Worm (Caenorhabditis elegans) whole organism, young adult: ENCODE data around the gene B0454.6.
A peak's percentile ranks its signal among the peaks of the same experiment; 100 is the strongest.

Experiments used
- F10E7.11 ChIP-seq: sonication (generic microtip); optimal IDR thresholded peaks from 2 replicates; lab custom pipeline; 2017; ENCODE audit warnings: mild to moderate bottlenecking, missing genetic modification characterization, moderate library complexity, missing compliant biosample characterization
- F22D6.2 ChIP-seq: sonication (generic microtip); optimal IDR thresholded peaks from 2 replicates; lab custom pipeline; 2016; ENCODE audit warnings: mild to moderate bottlenecking, missing genetic modification characterization, missing compliant biosample characterization
- F23B12.7 ChIP-seq: sonication (generic microtip); optimal IDR thresholded peaks from 2 replicates; lab custom pipeline; 2017; ENCODE audit warnings: missing genetic modification characterization, mild to moderate bottlenecking, missing compliant biosample characterization, antibody characterized with exemption, moderate library complexity; ENCODE audit not compliant: insufficient read depth
- F33H1.4 ChIP-seq: fragments of 200-800 bp; sonication (Bioruptor generic); IDR thresholded peaks from 2 replicates; pipeline ENCODE4 v1.3.6; 2022; ENCODE audit warnings: missing genetic modification reagents, missing genetic modification characterization, missing compliant biosample characterization
- F39B2.1 ChIP-seq: fragments of 200-800 bp; sonication (Bioruptor generic); IDR thresholded peaks from 2 replicates; pipeline ENCODE4 v1.3.6; 2022; ENCODE audit warnings: missing genetic modification reagents, missing genetic modification characterization, missing compliant biosample characterization
- F49E8.2 ChIP-seq: sonication (generic microtip); optimal IDR thresholded peaks from 3 replicates; lab custom pipeline; 2017; ENCODE audit warnings: missing genetic modification characterization, mild to moderate bottlenecking, missing compliant biosample characterization, antibody characterized with exemption, moderate library complexity; ENCODE audit not compliant: insufficient read depth
- K11D2.4 ChIP-seq: fragments of 200-800 bp; sonication (Bioruptor generic); IDR thresholded peaks from 2 replicates; pipeline ENCODE4 v1.3.6; 2022; ENCODE audit warnings: missing genetic modification reagents, missing genetic modification characterization, missing compliant biosample characterization
- K12H6.12 ChIP-seq: fragments of 200-800 bp; sonication (Bioruptor generic); optimal IDR thresholded peaks from 2 replicates; lab custom pipeline; 2018; ENCODE audit warnings: mild to moderate bottlenecking, missing genetic modification characterization, missing compliant biosample characterization
- T26A5.8 ChIP-seq: sonication (generic microtip); optimal IDR thresholded peaks from 2 replicates; lab custom pipeline; 2016; ENCODE audit warnings: missing genetic modification characterization, missing compliant biosample characterization
- Y53F4B.3 ChIP-seq: fragments of 200-800 bp; sonication (Bioruptor generic); IDR thresholded peaks from 2 replicates; pipeline ENCODE4 v1.3.6; 2022; ENCODE audit warnings: missing genetic modification reagents, missing genetic modification characterization, missing compliant biosample characterization
- Y53G8AR.9 ChIP-seq: fragments of 200-800 bp; sonication (Bioruptor generic); conservative IDR thresholded peaks from 2 replicates; pipeline ENCODE4 v1.3.6; 2022; ENCODE audit warnings: missing genetic modification reagents, missing genetic modification characterization, missing compliant biosample characterization
- Y67H2A.10 ChIP-seq: fragments of 200-800 bp; sonication (Bioruptor generic); conservative IDR thresholded peaks from 2 replicates; pipeline ENCODE4 v1.3.6; 2022; ENCODE audit warnings: missing genetic modification reagents, missing genetic modification characterization, missing compliant biosample characterization
- Y95B8A.8 ChIP-seq: fragments of 200-800 bp; sonication (Bioruptor generic); IDR thresholded peaks from 2 replicates; pipeline ENCODE4 v1.3.6; 2022; ENCODE audit warnings: missing genetic modification reagents, missing genetic modification characterization, missing compliant biosample characterization
- ama-1 ChIP-seq, 3 experiments: fragments of 150-350 bp in 1 of 3; sonication (generic microtip) in 2 of 3; optimal IDR thresholded peaks; 2 replicates each; lab custom pipeline; 2014 to 2018; ENCODE audit warnings: missing biosample characterization in 2 of 3, missing genetic modification characterization in 2 of 3, missing genetic modification reagents in 2 of 3
- aptf-2 ChIP-seq: fragments of 200-800 bp; sonication (Bioruptor generic); conservative IDR thresholded peaks from 2 replicates; pipeline ENCODE4 v1.3.6; 2022; ENCODE audit warnings: missing genetic modification reagents, missing genetic modification characterization, missing compliant biosample characterization
- aptf-3 ChIP-seq: fragments of 200-800 bp; sonication (Bioruptor generic); IDR thresholded peaks from 2 replicates; pipeline ENCODE4 v1.3.6; 2022; ENCODE audit warnings: missing genetic modification characterization, missing compliant biosample characterization
- atf-7 ChIP-seq: sonication (generic microtip); optimal IDR thresholded peaks from 2 replicates; lab custom pipeline; 2017; ENCODE audit warnings: mild to moderate bottlenecking, missing genetic modification characterization, missing compliant biosample characterization
- attf-3 ChIP-seq: fragments of 200-800 bp; sonication (Bioruptor generic); conservative IDR thresholded peaks from 2 replicates; pipeline ENCODE4 v1.3.6; 2022; ENCODE audit warnings: missing genetic modification reagents, missing genetic modification characterization, missing compliant biosample characterization
- attf-5 ChIP-seq: fragments of 200-800 bp; sonication (Bioruptor generic); optimal IDR thresholded peaks from 2 replicates; lab custom pipeline; 2018; ENCODE audit warnings: mild to moderate bottlenecking, missing genetic modification characterization, missing compliant biosample characterization
- cebp-2 ChIP-seq: fragments of 200-800 bp; sonication (Bioruptor generic); IDR thresholded peaks from 2 replicates; pipeline ENCODE4 v1.3.6; 2022; ENCODE audit warnings: missing genetic modification characterization, missing compliant biosample characterization
- ceh-40 ChIP-seq: fragments of 200-800 bp; sonication (Bioruptor generic); IDR thresholded peaks from 2 replicates; pipeline ENCODE4 v1.3.6; 2022; ENCODE audit warnings: missing genetic modification characterization, missing compliant biosample characterization
- dpl-1 ChIP-seq: fragments of 150-350 bp; optimal IDR thresholded peaks from 2 replicates; lab custom pipeline; 2014; ENCODE audit warnings: missing biosample characterization, missing genetic modification reagents, missing genetic modification characterization
- egrh-3 ChIP-seq: fragments of 200-800 bp; sonication (Bioruptor generic); IDR thresholded peaks from 2 replicates; pipeline ENCODE4 v1.3.6; 2022; ENCODE audit warnings: missing genetic modification reagents, missing genetic modification characterization, missing compliant biosample characterization
- ets-4 ChIP-seq: fragments of 200-800 bp; sonication (Bioruptor generic); optimal IDR thresholded peaks from 2 replicates; lab custom pipeline; 2018; ENCODE audit warnings: mild to moderate bottlenecking, missing genetic modification characterization, missing compliant biosample characterization
- fkh-3 ChIP-seq: sonication (generic microtip); optimal IDR thresholded peaks from 2 replicates; lab custom pipeline; 2016; ENCODE audit warnings: mild to moderate bottlenecking, missing genetic modification characterization, missing compliant biosample characterization
- gei-17 ChIP-seq: fragments of 200-800 bp; sonication (Bioruptor generic); optimal IDR thresholded peaks from 2 replicates; lab custom pipeline; 2018; ENCODE audit warnings: mild to moderate bottlenecking, missing genetic modification characterization, missing compliant biosample characterization
- hlh-12 ChIP-seq: sonication (generic microtip); optimal IDR thresholded peaks from 2 replicates; lab custom pipeline; 2016; ENCODE audit warnings: missing genetic modification characterization, missing compliant biosample characterization
- hrde-1 ChIP-seq: sonication (generic microtip); optimal IDR thresholded peaks from 2 replicates; lab custom pipeline; 2016; ENCODE audit warnings: missing genetic modification characterization, mild to moderate bottlenecking, missing compliant biosample characterization, moderate library complexity, missing genotype, missing genetic modification reagents, borderline replicate concordance
- hsf-1 ChIP-seq: fragments of 200-800 bp; sonication (Bioruptor generic); IDR thresholded peaks from 2 replicates; pipeline ENCODE4 v1.3.6; 2022; ENCODE audit warnings: missing genetic modification reagents, missing genetic modification characterization, missing compliant biosample characterization
- let-526 ChIP-seq: fragments of 200-800 bp; sonication (Bioruptor generic); IDR thresholded peaks from 2 replicates; pipeline ENCODE4 v1.3.6; 2022; ENCODE audit warnings: missing genetic modification reagents, missing genetic modification characterization, missing compliant biosample characterization
- lin-54 ChIP-seq: fragments of 200-800 bp; sonication (Bioruptor generic); optimal IDR thresholded peaks from 2 replicates; lab custom pipeline; 2018; ENCODE audit warnings: mild to moderate bottlenecking, missing genetic modification characterization, missing compliant biosample characterization
- lir-1 ChIP-seq: fragments of 200-800 bp; sonication (Bioruptor generic); conservative IDR thresholded peaks from 2 replicates; pipeline ENCODE4 v1.3.6; 2022; ENCODE audit warnings: missing genetic modification reagents, missing genetic modification characterization, missing compliant biosample characterization
- mel-28 ChIP-seq: sonication (generic microtip); optimal IDR thresholded peaks from 2 replicates; lab custom pipeline; 2016; ENCODE audit warnings: borderline replicate concordance, mild to moderate bottlenecking, missing genetic modification characterization, missing compliant biosample characterization
- mes-4 ChIP-seq: sonication (generic microtip); optimal IDR thresholded peaks from 2 replicates; lab custom pipeline; 2016; ENCODE audit warnings: missing genotype, missing genetic modification characterization, missing compliant biosample characterization
- mxl-1 ChIP-seq: sonication (generic microtip); optimal IDR thresholded peaks from 2 replicates; lab custom pipeline; 2016; ENCODE audit warnings: missing genetic modification characterization, missing compliant biosample characterization
- nfyb-1 ChIP-seq: fragments of 200-800 bp; sonication (Bioruptor generic); IDR thresholded peaks from 2 replicates; pipeline ENCODE4 v1.3.6; 2022; ENCODE audit warnings: missing genetic modification reagents, missing genetic modification characterization, missing compliant biosample characterization
- nhr-179 ChIP-seq: sonication (generic microtip); optimal IDR thresholded peaks from 2 replicates; lab custom pipeline; 2016; ENCODE audit warnings: mild to moderate bottlenecking, missing genetic modification characterization, missing compliant biosample characterization
- nhr-90 ChIP-seq: sonication (generic microtip); optimal IDR thresholded peaks from 2 replicates; lab custom pipeline; 2016; ENCODE audit warnings: missing genotype, mild to moderate bottlenecking, missing genetic modification characterization, missing compliant biosample characterization
- rcor-1 ChIP-seq: fragments of 200-800 bp; sonication (Bioruptor generic); IDR thresholded peaks from 2 replicates; pipeline ENCODE4 v1.3.6; 2022; ENCODE audit warnings: missing genetic modification reagents, missing genetic modification characterization, missing compliant biosample characterization
- rec-8 ChIP-seq, 2 experiments: sonication (generic microtip); optimal IDR thresholded peaks; 2 replicates each; lab custom pipeline; 2016; ENCODE audit warnings: mild to moderate bottlenecking in 2 of 2, missing genetic modification characterization in 2 of 2, missing genetic modification reagents in 2 of 2, missing genotype in 2 of 2, missing biosample characterization in 1 of 2, missing compliant biosample characterization in 1 of 2, moderate library complexity in 1 of 2
- repo-1 ChIP-seq: sonication (generic microtip); optimal IDR thresholded peaks from 2 replicates; lab custom pipeline; 2017; ENCODE audit warnings: mild to moderate bottlenecking, missing genetic modification characterization, missing compliant biosample characterization
- sea-2 ChIP-seq: fragments of 200-800 bp; sonication (Bioruptor generic); IDR thresholded peaks from 2 replicates; pipeline ENCODE4 v1.3.6; 2022; ENCODE audit warnings: missing genetic modification characterization, missing compliant biosample characterization
- snpc-1.1 ChIP-seq: sonication (generic microtip); optimal IDR thresholded peaks from 2 replicates; lab custom pipeline; 2017; ENCODE audit warnings: missing genetic modification characterization, mild to moderate bottlenecking, missing compliant biosample characterization, antibody characterized with exemption, moderate library complexity, missing genotype, missing genetic modification reagents; ENCODE audit not compliant: insufficient read depth
- snpc-1.3 ChIP-seq: sonication (generic microtip); optimal IDR thresholded peaks from 2 replicates; lab custom pipeline; 2017; ENCODE audit warnings: missing genetic modification characterization, mild to moderate bottlenecking, missing compliant biosample characterization, antibody characterized with exemption, moderate library complexity, missing genotype, missing genetic modification reagents; ENCODE audit not compliant: insufficient read depth
- sptf-2 ChIP-seq: fragments of 200-800 bp; sonication (Bioruptor generic); optimal IDR thresholded peaks from 2 replicates; lab custom pipeline; 2018; ENCODE audit warnings: mild to moderate bottlenecking, missing genetic modification characterization, missing compliant biosample characterization
- tbx-9 ChIP-seq: sonication (generic microtip); optimal IDR thresholded peaks from 2 replicates; lab custom pipeline; 2016; ENCODE audit warnings: borderline replicate concordance, missing genetic modification characterization, inconsistent platforms, missing compliant biosample characterization
- unc-130 ChIP-seq: sonication (generic microtip); optimal IDR thresholded peaks from 2 replicates; lab custom pipeline; 2016; ENCODE audit warnings: missing genetic modification reagents, missing genetic modification characterization, missing compliant biosample characterization
- unc-62 ChIP-seq: fragments of 150-350 bp; optimal IDR thresholded peaks from 2 replicates; lab custom pipeline; 2014; ENCODE audit warnings: missing biosample characterization, missing genetic modification reagents, missing genetic modification characterization

B0454.6 gene

DNA sequence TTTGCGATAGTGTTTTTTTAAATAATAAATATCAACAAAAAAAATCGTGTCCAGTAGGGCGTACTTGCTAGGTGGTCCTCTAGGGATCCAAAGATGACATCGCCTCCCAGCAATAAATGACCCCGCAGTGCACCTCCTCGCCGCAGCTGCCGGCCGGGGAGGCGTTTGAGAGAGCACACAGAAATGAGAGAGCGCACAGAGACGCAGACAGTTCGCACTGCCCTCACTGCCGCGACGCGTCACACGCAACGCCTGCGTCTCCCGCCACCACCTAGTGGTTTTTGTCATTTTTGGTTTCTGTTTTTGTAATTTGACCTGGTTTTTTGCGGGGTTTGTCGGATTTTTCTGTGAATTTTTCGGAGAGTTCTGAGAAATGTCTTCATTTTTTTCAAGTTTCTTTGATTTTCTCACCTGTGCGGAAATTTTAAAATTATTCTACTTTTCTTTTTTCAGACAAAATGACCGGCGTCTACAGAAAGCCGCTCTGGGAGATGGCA lies 44.7 kb upstream of the B0454.6 start, which contains the start of gene lido-7:
lido-7 (plus strand) TSS at position 447 of the 497 bp plus-strand sequence.
- peak; percentile 74 for TF ChIP-seq attf-5
- no peak for TF ChIP-seq nfyb-1 (GFP tag; lab: Robert Waterston, UW)
- peak; percentile 83; the same call in 1 of the 2 replicates for TF ChIP-seq egrh-3
- TF ChIP-seq dpl-1 (GFP tag; lab: Kevin White, UChicago), result no peak
- TF ChIP-seq ets-4, result no peak
- TF ChIP-seq K11D2.4 (GFP tag; lab: Robert Waterston, UW), result 0 out of 2 replicates have a peak, but pooled peaks have one; percentile 26
- no peak for TF ChIP-seq lir-1 (GFP tag; lab: Robert Waterston, UW)
- no peak for TF ChIP-seq nhr-179
- no peak for TF ChIP-seq F39B2.1 (GFP tag; lab: Robert Waterston, UW)
- TF ChIP-seq mxl-1 (tag; lab: Kevin White, UChicago), result no peak
- TF ChIP-seq F22D6.2 (tag; lab: Kevin White, UChicago), result no peak
- TF ChIP-seq rcor-1 (GFP tag; lab: Robert Waterston, UW), result 0 out of 2 replicates have a peak, but pooled peaks have one; percentile 17
- no peak for TF ChIP-seq F10E7.11 (tag; lab: Kevin White, UChicago)
- TF ChIP-seq gei-17 (GFP tag; lab: Kevin White, UChicago), result no peak
- TF ChIP-seq snpc-1.1 (tag; lab: Kevin White, UChicago), result no peak
- TF ChIP-seq atf-7 (tag; lab: Kevin White, UChicago), result no peak
- no peak for TF ChIP-seq tbx-9 (tag; lab: Kevin White, UChicago)
- no peak for TF ChIP-seq Y95B8A.8 (GFP tag; lab: Robert Waterston, UW)
- TF ChIP-seq nhr-90 (tag; lab: Kevin White, UChicago), result no peak
- TF ChIP-seq fkh-3, result no peak
- no peak for TF ChIP-seq F33H1.4 (GFP tag; lab: Robert Waterston, UW)
- no peak for TF ChIP-seq sptf-2 (GFP tag; lab: Kevin White, UChicago)
- TF ChIP-seq Y53G8AR.9 (GFP tag; lab: Robert Waterston, UW), result no peak
- no peak for TF ChIP-seq cebp-2 (GFP tag; lab: Robert Waterston, UW)
- no peak for TF ChIP-seq ama-1 (optimal IDR thresholded peaks at IDR 0.05; lab: Kevin White, UChicago)
- no peak for TF ChIP-seq ama-1 (GFP tag; optimal IDR thresholded peaks at IDR 0.05; lab: Kevin White, UChicago)
- TF ChIP-seq snpc-1.3 (tag; lab: Kevin White, UChicago), result no peak
- no peak for TF ChIP-seq hlh-12 (tag; lab: Kevin White, UChicago)
- TF ChIP-seq aptf-2 (GFP tag; lab: Robert Waterston, UW), result no peak
- TF ChIP-seq attf-3, result no peak
- no peak for TF ChIP-seq lin-54 (GFP tag; lab: Kevin White, UChicago)
- TF ChIP-seq Y53F4B.3, result no peak
- TF ChIP-seq mes-4 (tag; lab: Kevin White, UChicago), result no peak
- TF ChIP-seq F49E8.2 (tag; lab: Kevin White, UChicago), result no peak
- no peak for TF ChIP-seq hrde-1 (tag; lab: Kevin White, UChicago)
- TF ChIP-seq F23B12.7, result peak; percentile 44
- peak; percentile 29 for TF ChIP-seq K12H6.12 (tag; lab: Kevin White, UChicago)
- TF ChIP-seq repo-1 (tag; lab: Kevin White, UChicago), result no peak
- no peak for TF ChIP-seq ceh-40
- no peak for TF ChIP-seq T26A5.8 (tag; lab: Kevin White, UChicago)
- TF ChIP-seq let-526 (GFP tag; lab: Robert Waterston, UW), result no peak
- no peak for TF ChIP-seq rec-8 (tag; optimal IDR thresholded peaks at IDR 0.05; lab: Kevin White, UChicago)
- TF ChIP-seq mel-28 (tag; lab: Kevin White, UChicago), result no peak
- TF ChIP-seq unc-62 (GFP tag; lab: Kevin White, UChicago), result no peak
- no peak for TF ChIP-seq Y67H2A.10
- no peak for TF ChIP-seq aptf-3 (GFP tag; lab: Robert Waterston, UW)
- TF ChIP-seq hsf-1 (GFP tag; lab: Robert Waterston, UW), result no peak
- no peak for TF ChIP-seq unc-130 (GFP tag; lab: Kevin White, UChicago)
- no peak for TF ChIP-seq sea-2 (GFP tag; lab: Robert Waterston, UW)
